Fruit fly (Drosophila melanogaster): ENCODE data around the gene rols.

Gene rols

DNA sequence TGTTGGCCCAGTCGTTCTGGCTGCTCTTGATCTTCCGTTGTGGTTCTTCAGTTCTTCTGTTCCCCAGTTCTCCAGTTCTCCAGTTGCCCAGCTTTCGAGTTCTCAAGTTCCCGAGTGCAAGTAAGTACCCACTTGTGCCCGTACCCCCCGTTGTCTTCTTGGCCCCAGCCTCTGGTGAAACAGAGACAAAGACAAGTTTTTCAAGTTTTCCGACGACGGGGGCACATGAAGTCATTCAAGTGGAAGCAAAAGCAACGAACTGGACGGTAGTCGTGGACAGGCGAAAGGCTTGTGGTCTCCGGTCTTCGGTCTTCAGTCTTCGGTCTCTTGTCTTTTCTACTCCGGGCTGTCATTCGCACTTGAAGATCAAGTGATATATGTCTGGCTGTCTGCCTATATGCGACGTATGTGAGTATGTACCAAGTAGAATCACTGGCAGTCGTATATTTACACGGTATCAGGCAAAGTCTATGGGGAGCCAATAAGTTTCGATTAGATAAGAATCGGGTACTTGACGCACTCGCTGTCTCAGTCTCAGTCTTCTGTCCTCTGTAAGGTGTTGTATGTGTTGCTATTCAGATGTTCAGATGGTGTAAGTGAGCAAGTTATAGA lies 24.2 kb downstream of the rols start (continued):
- peak; percentile 1 for TF ChIP-seq CG34406 (GFP tag; optimal IDR thresholded peaks at IDR 0.05)
- TF ChIP-seq Hr38 (GFP tag; optimal IDR thresholded peaks at IDR 0.05), result no peak
- peak; percentile 46; the same call in 1 of the 2 replicates for TF ChIP-seq CG15336 (GFP tag; IDR thresholded peaks at IDR 0.05)
- TF ChIP-seq CG6808 (GFP tag; optimal IDR thresholded peaks at IDR 0.05), result peak; percentile 51
- TF ChIP-seq Sox14 (GFP tag; optimal IDR thresholded peaks at IDR 0.05), result peak; percentile 76
- TF ChIP-seq CG6854 (GFP tag; optimal IDR thresholded peaks at IDR 0.05), result peak; percentile 33
- TF ChIP-seq fd59A (GFP tag; optimal IDR thresholded peaks at IDR 0.05), result no peak
- TF ChIP-seq CG10669 (GFP tag; optimal IDR thresholded peaks at IDR 0.05), result no peak
- no peak for TF ChIP-seq CG16779 (tag; optimal IDR thresholded peaks at IDR 0.05)
- TF ChIP-seq achi (GFP tag; optimal IDR thresholded peaks at IDR 0.05), result peak; percentile 38
- TF ChIP-seq Sox102F (GFP tag; optimal IDR thresholded peaks at IDR 0.05), result peak; percentile 26
- no peak for TF ChIP-seq fd85E (GFP tag; optimal IDR thresholded peaks at IDR 0.05)
- TF ChIP-seq CG6163 (GFP tag; IDR thresholded peaks at IDR 0.05), result peak; percentile 27; the same call in 1 of the 3 replicates
- no peak for TF ChIP-seq net (GFP tag; optimal IDR thresholded peaks at IDR 0.05)
- peak; percentile 25 for TF ChIP-seq esn (GFP tag; optimal IDR thresholded peaks at IDR 0.05)
- TF ChIP-seq CG8119 (GFP tag; IDR thresholded peaks at IDR 0.05), result 0 out of 3 replicates have a peak, but pooled peaks have one; percentile 37
- no peak for TF ChIP-seq Sox15 (GFP tag; optimal IDR thresholded peaks at IDR 0.05)
- no peak for TF ChIP-seq Met (GFP tag; optimal IDR thresholded peaks at IDR 0.05)
- peak in 1 of 2 experiments; percentile 12 for TF ChIP-seq salr (GFP tag; optimal IDR thresholded peaks at IDR 0.05)

DNA sequence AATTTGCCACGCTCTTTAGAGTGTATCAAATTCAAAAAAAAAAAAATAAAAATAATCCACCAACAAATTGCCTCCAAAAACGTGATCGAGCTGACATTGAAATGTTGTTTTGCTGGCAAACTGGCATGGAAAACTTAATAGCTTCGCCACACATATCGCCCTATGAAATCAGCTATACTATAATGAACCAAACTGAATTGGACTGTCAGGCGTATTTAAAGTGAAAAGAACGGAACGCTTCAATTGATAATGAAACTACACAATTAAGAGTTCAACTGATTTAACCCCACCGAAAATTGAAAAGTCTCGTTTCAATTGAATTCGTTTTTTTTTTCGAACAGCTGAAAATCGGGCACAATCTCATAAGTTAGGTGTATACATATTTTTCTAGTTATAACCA lies 25.6 kb downstream of the rols start:
- TF ChIP-seq Eip75B (GFP tag; optimal IDR thresholded peaks at IDR 0.05) (no peak), CG8632 (GFP tag; optimal IDR thresholded peaks at IDR 0.05) (no peak), Smox (GFP tag; optimal IDR thresholded peaks at IDR 0.05) (no peak), ss (GFP tag; optimal IDR thresholded peaks at IDR 0.05) (no peak), CG6276 (GFP tag; optimal IDR thresholded peaks at IDR 0.05) (no peak), dac (GFP tag; optimal IDR thresholded peaks at IDR 0.05) (no peak), vri (GFP tag; optimal IDR thresholded peaks at IDR 0.05) (no peak), pdm3 (GFP tag; optimal IDR thresholded peaks at IDR 0.05) (no peak), salr (GFP tag; optimal IDR thresholded peaks at IDR 0.05) (no peak), CG6808 (GFP tag; optimal IDR thresholded peaks at IDR 0.05) (no peak), CG6163 (GFP tag; IDR thresholded peaks at IDR 0.05) (no peak), CG10631 (GFP tag; optimal IDR thresholded peaks at IDR 0.05) (no peak), CG4318 (GFP tag; optimal IDR thresholded peaks at IDR 0.05) (no peak), net (GFP tag; optimal IDR thresholded peaks at IDR 0.05) (no peak)

DNA sequence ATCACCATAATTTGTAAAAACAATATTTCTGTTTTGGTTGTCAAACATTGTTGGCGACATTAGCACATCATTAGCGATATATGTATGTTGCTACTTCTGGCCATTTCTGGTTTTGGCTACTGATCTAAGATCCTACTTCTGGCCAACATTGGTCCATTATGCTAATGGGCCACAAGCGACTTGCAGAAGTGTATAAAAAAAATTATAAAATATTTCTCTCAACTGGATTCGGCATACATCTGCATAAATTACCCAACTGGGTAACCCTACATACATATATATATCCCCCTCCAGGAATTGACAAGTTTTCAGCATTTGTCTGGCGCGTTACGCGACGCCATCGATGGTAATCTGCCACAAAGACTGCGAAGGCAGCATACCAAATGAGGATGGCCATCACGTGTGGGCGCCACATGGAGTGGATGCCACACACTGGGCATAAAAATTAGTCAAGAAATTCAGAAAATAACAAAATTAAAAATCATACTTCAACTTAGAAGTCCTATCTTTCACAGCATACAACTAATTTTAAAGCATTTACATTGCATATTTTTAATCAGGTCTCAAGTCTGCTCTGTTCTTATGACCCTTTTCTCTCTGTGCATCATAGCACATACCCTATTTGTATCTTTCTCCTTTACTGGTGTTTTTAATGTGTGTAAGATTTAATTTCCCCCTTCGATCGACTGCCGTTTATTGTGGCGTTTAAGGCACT lies 27.1 kb downstream of the rols start:
- TF ChIP-seq CG6163 (GFP tag; IDR thresholded peaks at IDR 0.05) (peak; percentile 74), pdm3 (GFP tag; optimal IDR thresholded peaks at IDR 0.05) (peak; percentile 28), CG1621 (tag; optimal IDR thresholded peaks at IDR 0.05) (no peak), Sox15 (GFP tag; optimal IDR thresholded peaks at IDR 0.05) (no peak), acj6 (GFP tag; optimal IDR thresholded peaks at IDR 0.05) (no peak), CG3032 (tag; optimal IDR thresholded peaks at IDR 0.05) (peak; percentile 49), Sox102F (GFP tag; optimal IDR thresholded peaks at IDR 0.05) (no peak), Ets96B (tag; optimal IDR thresholded peaks at IDR 0.05) (peak; percentile 61), CG34406 (GFP tag; optimal IDR thresholded peaks at IDR 0.05) (no peak), CG6276 (GFP tag; optimal IDR thresholded peaks at IDR 0.05) (no peak), eg (GFP tag; IDR thresholded peaks at IDR 0.05) (peak; percentile 49; the same call in 2 of the 3 replicates), CG10669 (GFP tag; optimal IDR thresholded peaks at IDR 0.05) (peak; percentile 70), CG6808 (GFP tag; optimal IDR thresholded peaks at IDR 0.05) (peak; percentile 49), CG8319 (GFP tag; optimal IDR thresholded peaks at IDR 0.05) (no peak), CG7368 (GFP tag; optimal IDR thresholded peaks at IDR 0.05) (no peak), vri (GFP tag; optimal IDR thresholded peaks at IDR 0.05) (no peak), achi (GFP tag; optimal IDR thresholded peaks at IDR 0.05) (peak; percentile 21), dac (GFP tag; optimal IDR thresholded peaks at IDR 0.05) (no peak), salr (GFP tag; optimal IDR thresholded peaks at IDR 0.05) (no peak), CG3919 (GFP tag; optimal IDR thresholded peaks at IDR 0.05) (peak; percentile 55), Eip78C (GFP tag) (peak; percentile 71), CG11762 (GFP tag; optimal IDR thresholded peaks at IDR 0.05; ENCODE audit: insufficient read depth) (peak; percentile 3), CG8632 (GFP tag; optimal IDR thresholded peaks at IDR 0.05) (no peak), ss (GFP tag; optimal IDR thresholded peaks at IDR 0.05) (peak in 1 of 2 experiments; percentile 29), net (GFP tag; optimal IDR thresholded peaks at IDR 0.05) (peak; percentile 5), svp (GFP tag) (no peak), Smox (GFP tag; optimal IDR thresholded peaks at IDR 0.05) (no peak), fd59A (GFP tag; optimal IDR thresholded peaks at IDR 0.05) (peak; percentile 9), CG6792 (GFP tag; optimal IDR thresholded peaks at IDR 0.05) (no peak), Sox14 (GFP tag; optimal IDR thresholded peaks at IDR 0.05) (peak; percentile 27), lz (GFP tag; optimal IDR thresholded peaks at IDR 0.05) (no peak), Hr38 (GFP tag; optimal IDR thresholded peaks at IDR 0.05) (no peak)

Data from whole organism, prepupa.